Fruit fly (Drosophila melanogaster) whole organism, embryonic: ENCODE results near the gene Hacd1.
A peak's percentile ranks its signal among the peaks of the same experiment; 100 is the strongest.

ENCODE experiments used
- Atf3 ChIP-seq: fragments of 200-800 bp; sonication (Bioruptor generic); optimal IDR thresholded peaks from 3 replicates; lab custom pipeline; 2016; ENCODE audit warnings: missing biosample characterization, missing genetic modification characterization
- CG10431 ChIP-seq: fragments of 200-800 bp; sonication (Bioruptor generic); optimal IDR thresholded peaks from 3 replicates; lab custom pipeline; 2018; ENCODE audit warnings: missing biosample characterization, mild to moderate bottlenecking, missing genetic modification characterization
- CG10979 ChIP-seq: fragments of 200-800 bp; sonication (Bioruptor generic); optimal IDR thresholded peaks from 2 replicates; lab custom pipeline; 2018; ENCODE audit warnings: missing biosample characterization, mild to moderate bottlenecking, missing genetic modification characterization, moderate library complexity
- CG12659 ChIP-seq: fragments of 200-800 bp; sonication (Bioruptor generic); optimal IDR thresholded peaks from 3 replicates; lab custom pipeline; 2017; ENCODE audit warnings: mild to moderate bottlenecking, missing biosample characterization, missing genetic modification reagents, missing genetic modification characterization
- CG13424 ChIP-seq: fragments of 200-800 bp; sonication (Bioruptor generic); optimal IDR thresholded peaks from 2 replicates; lab custom pipeline; 2019; ENCODE audit warnings: missing biosample characterization, mild to moderate bottlenecking, missing genetic modification characterization, moderate library complexity
- CG17186 ChIP-seq: fragments of 200-800 bp; sonication (Bioruptor generic); optimal IDR thresholded peaks from 3 replicates; lab custom pipeline; 2017; ENCODE audit warnings: missing biosample characterization, missing genetic modification reagents, missing genetic modification characterization
- CG17802 ChIP-seq: fragments of 200-800 bp; sonication (Bioruptor generic); optimal IDR thresholded peaks from 2 replicates; lab custom pipeline; 2018; ENCODE audit warnings: missing biosample characterization, mild to moderate bottlenecking, missing genetic modification characterization, moderate library complexity
- CG18476 ChIP-seq: fragments of 200-800 bp; sonication (Bioruptor generic); optimal IDR thresholded peaks from 2 replicates; lab custom pipeline; 2016; ENCODE audit warnings: missing biosample characterization, mild to moderate bottlenecking, missing genetic modification characterization
- CG2120 ChIP-seq: fragments of 200-800 bp; sonication (Bioruptor generic); optimal IDR thresholded peaks from 3 replicates; lab custom pipeline; 2016; ENCODE audit warnings: missing biosample characterization, missing genetic modification characterization
- CG2712 ChIP-seq: fragments of 200-800 bp; optimal IDR thresholded peaks from 3 replicates; lab custom pipeline; 2019; ENCODE audit warnings: missing biosample characterization, mild to moderate bottlenecking, missing genetic modification characterization, moderate library complexity
- CG2875 ChIP-seq: fragments of 200-800 bp; sonication (Bioruptor generic); optimal IDR thresholded peaks from 2 replicates; lab custom pipeline; 2017; ENCODE audit warnings: missing biosample characterization, mild to moderate bottlenecking, missing genetic modification characterization, missing genetic modification reagents
- CG30431 ChIP-seq: fragments of 200-800 bp; sonication (Bioruptor generic); optimal IDR thresholded peaks from 2 replicates; lab custom pipeline; 2017; ENCODE audit warnings: missing biosample characterization, missing genetic modification characterization
- CG4328 ChIP-seq: fragments of 200-800 bp; sonication (Bioruptor generic); optimal IDR thresholded peaks from 3 replicates; lab custom pipeline; 2017; ENCODE audit warnings: missing biosample characterization, missing genetic modification reagents, missing genetic modification characterization
- CG4854 ChIP-seq: fragments of 200-800 bp; sonication (Bioruptor generic); optimal IDR thresholded peaks from 2 replicates; lab custom pipeline; 2016; ENCODE audit warnings: missing biosample characterization, missing genetic modification characterization, inconsistent platforms
- CG6254 ChIP-seq: fragments of 200-800 bp; sonication (Bioruptor generic); optimal IDR thresholded peaks from 3 replicates; lab custom pipeline; 2017; ENCODE audit warnings: mild to moderate bottlenecking, missing biosample characterization, missing genetic modification reagents, missing genetic modification characterization
- CG6689 ChIP-seq: fragments of 200-800 bp; sonication (Bioruptor generic); IDR thresholded peaks from 2 replicates; pipeline ENCODE4 v1.3.6; 2022; ENCODE audit warnings: missing biosample characterization, missing genetic modification characterization
- CG7786 ChIP-seq: fragments of 200-800 bp; sonication (Bioruptor generic); optimal IDR thresholded peaks from 2 replicates; lab custom pipeline; 2016; ENCODE audit warnings: missing biosample characterization, missing genetic modification characterization
- CG7839 ChIP-seq: fragments of 200-800 bp; sonication (Bioruptor generic); optimal IDR thresholded peaks from 3 replicates; lab custom pipeline; 2018; ENCODE audit warnings: missing biosample characterization, mild to moderate bottlenecking, missing genetic modification characterization, moderate library complexity
- CG8281 ChIP-seq: fragments of 200-800 bp; sonication (Bioruptor generic); optimal IDR thresholded peaks from 2 replicates; lab custom pipeline; 2018; ENCODE audit warnings: missing biosample characterization, mild to moderate bottlenecking, missing genetic modification characterization, moderate library complexity
- CG9437 ChIP-seq: fragments of 200-800 bp; sonication (Bioruptor generic); optimal IDR thresholded peaks from 2 replicates; lab custom pipeline; 2018; ENCODE audit warnings: missing biosample characterization, mild to moderate bottlenecking, missing genetic modification characterization
- D ChIP-seq, 2 experiments: fragments of 200-800 bp in 1 of 2; fragments of >200 bp in 1 of 2; sonication (Bioruptor generic) in 1 of 2; optimal IDR thresholded peaks; 2 replicates in 1 of 2; 3 replicates in 1 of 2; lab custom pipeline; 2017; ENCODE audit warnings: mild to moderate bottlenecking in 1 of 2, missing biosample characterization in 1 of 2, missing genetic modification characterization in 1 of 2, missing genetic modification reagents in 1 of 2
- Dad ChIP-seq: fragments of 200-800 bp; sonication (Bioruptor generic); optimal IDR thresholded peaks from 3 replicates; lab custom pipeline; 2016; ENCODE audit warnings: missing biosample characterization, missing genetic modification characterization
- Dll ChIP-seq: fragments of 200-800 bp; sonication (Bioruptor generic); IDR thresholded peaks from 4 replicates; pipeline ENCODE4 v1.3.6; 2022; ENCODE audit warnings: missing biosample characterization, missing genetic modification characterization; ENCODE audit not compliant: partially characterized antibody
- Doc2 ChIP-seq: fragments of 200-800 bp; sonication (Bioruptor generic); IDR thresholded peaks from 2 replicates; pipeline ENCODE4 v1.3.6; 2022; ENCODE audit warnings: missing biosample characterization, missing genetic modification characterization
- Eip74EF ChIP-seq, 2 experiments: fragments of 200-800 bp in 1 of 2; fragments of >200 bp in 1 of 2; sonication (Bioruptor generic) in 1 of 2; optimal IDR thresholded peaks; 2 replicates each; lab custom pipeline; 2017 to 2019; ENCODE audit warnings: missing biosample characterization in 2 of 2, missing genetic modification characterization in 2 of 2, mild to moderate bottlenecking in 1 of 2, moderate library complexity in 1 of 2
- Fer1 ChIP-seq: fragments of 200-800 bp; sonication (Bioruptor generic); optimal IDR thresholded peaks from 2 replicates; lab custom pipeline; 2017; ENCODE audit warnings: missing biosample characterization, mild to moderate bottlenecking, missing genetic modification characterization
- HmgD ChIP-seq: fragments of 200-800 bp; sonication (Bioruptor generic); optimal IDR thresholded peaks from 3 replicates; lab custom pipeline; 2016; ENCODE audit warnings: missing biosample characterization, missing genetic modification characterization
- Hmr ChIP-seq: fragments of 200-800 bp; sonication (Bioruptor generic); optimal IDR thresholded peaks from 3 replicates; lab custom pipeline; 2017; ENCODE audit warnings: mild to moderate bottlenecking, missing biosample characterization, missing genetic modification reagents, missing genetic modification characterization
- Lpt ChIP-seq: fragments of >200 bp; optimal IDR thresholded peaks from 2 replicates; lab custom pipeline; 2018; ENCODE audit warnings: missing biosample characterization, missing genetic modification characterization
- Meics ChIP-seq: fragments of 200-800 bp; sonication (Bioruptor generic); optimal IDR thresholded peaks from 2 replicates; lab custom pipeline; 2017; ENCODE audit warnings: missing biosample characterization, mild to moderate bottlenecking, missing genetic modification characterization
- NC2α ChIP-seq: fragments of 200-800 bp; sonication (Bioruptor generic); optimal IDR thresholded peaks from 2 replicates; lab custom pipeline; 2016; ENCODE audit warnings: missing biosample characterization, missing genetic modification characterization
- Optix ChIP-seq: fragments of 200-800 bp; sonication (Bioruptor generic); IDR thresholded peaks from 3 replicates; pipeline ENCODE4 v1.3.6; 2022; ENCODE audit warnings: missing biosample characterization, missing genetic modification characterization
- Ptx1 ChIP-seq: fragments of 200-800 bp; sonication (Bioruptor generic); IDR thresholded peaks from 2 replicates; pipeline ENCODE4 v1.3.6; 2022; ENCODE audit warnings: missing biosample characterization, missing genetic modification characterization
- bab2 ChIP-seq: fragments of 200-800 bp; sonication (Bioruptor generic); optimal IDR thresholded peaks from 2 replicates; lab custom pipeline; 2016; ENCODE audit warnings: missing biosample characterization, missing genetic modification characterization
- cato ChIP-seq: fragments of 200-800 bp; sonication (Bioruptor generic); optimal IDR thresholded peaks from 2 replicates; lab custom pipeline; 2016; ENCODE audit warnings: missing biosample characterization, missing genetic modification characterization, borderline replicate concordance
- crp ChIP-seq, 2 experiments: fragments of 200-800 bp; sonication (Bioruptor generic); optimal IDR thresholded peaks; 2 replicates in 1 of 2; 3 replicates in 1 of 2; lab custom pipeline; 2017; ENCODE audit warnings: missing biosample characterization in 2 of 2, missing genetic modification characterization in 2 of 2, mild to moderate bottlenecking in 1 of 2, moderate library complexity in 1 of 2
- dm ChIP-seq: fragments of 200-800 bp; sonication (Bioruptor generic); optimal IDR thresholded peaks from 3 replicates; lab custom pipeline; 2016; ENCODE audit warnings: missing biosample characterization, missing genetic modification characterization
- fd64A ChIP-seq: fragments of 200-800 bp; sonication (Bioruptor generic); optimal IDR thresholded peaks from 3 replicates; lab custom pipeline; 2018; ENCODE audit warnings: missing biosample characterization, mild to moderate bottlenecking, missing genetic modification characterization
- gem ChIP-seq: fragments of 200-800 bp; sonication (Bioruptor generic); optimal IDR thresholded peaks from 2 replicates; lab custom pipeline; 2019; ENCODE audit warnings: missing biosample characterization, mild to moderate bottlenecking, missing genetic modification characterization, moderate library complexity
- jumu ChIP-seq: fragments of 200-800 bp; sonication (Bioruptor generic); optimal IDR thresholded peaks from 3 replicates; lab custom pipeline; 2016; ENCODE audit warnings: missing biosample characterization, missing genetic modification characterization
- kah ChIP-seq: fragments of 200-800 bp; sonication (Bioruptor generic); optimal IDR thresholded peaks from 2 replicates; lab custom pipeline; 2018; ENCODE audit warnings: missing biosample characterization, mild to moderate bottlenecking, missing genetic modification characterization
- lab ChIP-seq: fragments of 200-800 bp; sonication (Bioruptor generic); optimal IDR thresholded peaks from 3 replicates; lab custom pipeline; 2017; ENCODE audit warnings: missing biosample characterization, missing genetic modification characterization, mild to moderate bottlenecking, moderate library complexity, missing genetic modification reagents
- lmd ChIP-seq: fragments of 200-800 bp; sonication (Bioruptor generic); IDR thresholded peaks from 2 replicates; pipeline ENCODE4 v1.3.6; 2022; ENCODE audit warnings: missing biosample characterization, missing genetic modification characterization
- mam ChIP-seq: fragments of 200-800 bp; sonication (Bioruptor generic); optimal IDR thresholded peaks from 3 replicates; lab custom pipeline; 2016; ENCODE audit warnings: missing biosample characterization, missing genetic modification characterization
- pzg ChIP-seq: fragments of 200-800 bp; sonication (Bioruptor generic); optimal IDR thresholded peaks from 3 replicates; lab custom pipeline; 2018; ENCODE audit warnings: missing biosample characterization, mild to moderate bottlenecking, missing genetic modification characterization, moderate library complexity
- ranshi ChIP-seq: fragments of 200-800 bp; sonication (Bioruptor generic); IDR thresholded peaks from 2 replicates; pipeline ENCODE4 v1.3.6; 2022; ENCODE audit warnings: missing biosample characterization, missing genetic modification characterization
- sd ChIP-seq: fragments of 200-800 bp; sonication (Bioruptor generic); optimal IDR thresholded peaks from 3 replicates; lab custom pipeline; 2018; ENCODE audit warnings: missing biosample characterization, mild to moderate bottlenecking, missing genetic modification characterization, moderate library complexity
- z ChIP-seq: fragments of 200-800 bp; sonication (Bioruptor generic); IDR thresholded peaks from 3 replicates; pipeline ENCODE4 v1.3.6; 2022; ENCODE audit warnings: missing biosample characterization, missing genetic modification characterization

The Hacd1 gene

dm6 chr2L:12010877-12011666 is 9.0 kb upstream of the Hacd1 start (continued):
- TF ChIP-seq mam (GFP tag; lab: Kevin White, UChicago) (peak; percentile 81), Hmr (GFP tag; lab: Kevin White, UChicago) (peak; percentile 95), CG2712 (peak; percentile 93), CG6254 (GFP tag; lab: Kevin White, UChicago) (peak; percentile 64), bab2 (GFP tag; lab: Kevin White, UChicago) (peak; percentile 70), lab (peak; percentile 94), CG13424 (tag; lab: Kevin White, UChicago) (peak; percentile 96), CG6689 (GFP tag; lab: Robert Waterston, UW) (no peak), z (GFP tag; lab: Robert Waterston, UW) (no peak), Dll (no peak), Doc2 (GFP tag; lab: Robert Waterston, UW) (no peak), Ptx1 (GFP tag; lab: Robert Waterston, UW) (no peak), CG7786 (GFP tag; lab: Kevin White, UChicago) (peak; percentile 66), CG4854 (GFP tag; lab: Kevin White, UChicago) (peak; percentile 51), CG18476 (GFP tag; lab: Kevin White, UChicago) (peak; percentile 87), HmgD (GFP tag; lab: Kevin White, UChicago) (no peak), fd64A (GFP tag; lab: Kevin White, UChicago) (no peak), sd (peak; percentile 99), pzg (GFP tag; lab: Kevin White, UChicago) (peak; percentile 6), CG30431 (peak; percentile 88), jumu (GFP tag; lab: Kevin White, UChicago) (peak; percentile 47), CG2875 (GFP tag; lab: Kevin White, UChicago) (peak; percentile 67), cato (GFP tag; lab: Kevin White, UChicago) (peak; percentile 70), Eip74EF (GFP tag; optimal IDR thresholded peaks at IDR 0.05; lab: Kevin White, UChicago) (peak in 1 of 2 experiments; percentile 26), CG17802 (tag; lab: Kevin White, UChicago) (peak; percentile 58), lmd (GFP tag; lab: Robert Waterston, UW) (no peak), Dad (GFP tag; lab: Kevin White, UChicago) (peak; percentile 68), CG4328 (GFP tag; lab: Kevin White, UChicago) (peak; percentile 94), Optix (no peak), CG2120 (peak; percentile 93), CG7839 (peak; percentile 95), CG10431 (peak; percentile 80), Lpt (no peak), ranshi (GFP tag; lab: Robert Waterston, UW) (no peak), kah (GFP tag; lab: Kevin White, UChicago) (peak; percentile 30), D (optimal IDR thresholded peaks at IDR 0.05; lab: Kevin White, UChicago) (no peak), D (GFP tag; optimal IDR thresholded peaks at IDR 0.05; lab: Kevin White, UChicago) (peak; percentile 78), crp (GFP tag; optimal IDR thresholded peaks at IDR 0.05; lab: Kevin White, UChicago) (peak in 1 of 2 experiments; percentile 68), Atf3 (GFP tag; lab: Kevin White, UChicago) (peak; percentile 53), CG17186 (GFP tag; lab: Kevin White, UChicago) (peak; percentile 32), CG9437 (GFP tag; lab: Kevin White, UChicago) (peak; percentile 85), CG8281 (tag; lab: Kevin White, UChicago) (peak; percentile 82), CG10979 (tag; lab: Kevin White, UChicago) (peak; percentile 92), dm (GFP tag; lab: Kevin White, UChicago) (peak; percentile 45), Meics (GFP tag; lab: Kevin White, UChicago) (peak; percentile 95), Fer1 (GFP tag; lab: Kevin White, UChicago) (peak; percentile 96), NC2α (GFP tag; lab: Kevin White, UChicago) (peak; percentile 68), CG12659 (GFP tag; lab: Kevin White, UChicago) (peak; percentile 95), gem (peak; percentile 96)
